Fruit fly (Drosophila melanogaster): ENCODE data around the gene SkpE.

DNA sequence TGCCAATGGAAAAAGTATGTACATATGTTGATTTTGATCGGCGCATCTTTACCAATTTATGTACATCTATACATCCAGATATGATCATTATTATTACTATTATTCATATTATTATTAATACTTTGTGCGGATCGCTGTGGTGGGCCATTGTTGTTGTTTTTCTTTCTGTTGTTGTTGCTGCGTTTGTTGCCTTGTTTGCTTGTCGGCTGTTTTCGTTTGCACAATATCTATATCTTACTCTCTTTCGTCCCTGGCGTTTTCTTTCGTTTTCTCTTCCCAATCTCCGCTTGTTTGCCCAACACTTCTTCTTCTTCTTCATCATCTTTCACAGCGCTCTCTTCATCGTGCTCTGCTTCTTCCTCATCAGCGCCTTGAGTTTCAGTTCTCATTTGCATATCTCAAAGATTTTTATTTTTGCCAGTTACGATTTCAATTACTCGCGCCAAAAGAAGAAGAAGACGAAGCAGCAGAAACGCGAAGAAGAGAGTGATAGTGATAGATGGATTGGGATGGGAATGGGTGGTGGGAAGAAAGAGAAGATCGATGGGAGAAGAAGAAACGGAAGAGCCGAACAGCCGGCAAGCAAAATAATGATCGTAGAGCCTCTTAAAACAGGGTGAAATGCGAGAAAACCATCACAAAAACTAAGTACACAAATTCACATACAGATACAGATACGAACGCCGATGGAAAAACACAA is 35.8 kb downstream of the SkpE start:
- no peak for TF ChIP-seq spab (GFP tag; optimal IDR thresholded peaks at IDR 0.05)
- TF ChIP-seq CG6854 (GFP tag; optimal IDR thresholded peaks at IDR 0.05): no peak
- TF ChIP-seq cyc (GFP tag; optimal IDR thresholded peaks at IDR 0.05): no peak
- no peak for TF ChIP-seq ss (GFP tag; optimal IDR thresholded peaks at IDR 0.05)
- TF ChIP-seq vri (GFP tag; optimal IDR thresholded peaks at IDR 0.05): no peak
- no peak for TF ChIP-seq svp (GFP tag)

All from whole organism, prepupa.